Worm (Caenorhabditis elegans): ENCODE data around the gene T18D3.5.

ce11 chrX:12430309-12430708, 33.3 kb upstream of the T18D3.5 start, which contains the start of gene med-1:
- TF ChIP-seq lin-39 (tag; optimal IDR thresholded peaks at IDR 0.05), result no peak
- TF ChIP-seq ama-1 (optimal IDR thresholded peaks at IDR 0.05), result no peak
- no peak for TF ChIP-seq mdl-1 (tag; optimal IDR thresholded peaks at IDR 0.05)
- TF ChIP-seq gei-8 (GFP tag; optimal IDR thresholded peaks at IDR 0.05), result no peak
- TF ChIP-seq fos-1 (tag; optimal IDR thresholded peaks at IDR 0.05), result no peak
- TF ChIP-seq pqm-1 (tag; optimal IDR thresholded peaks at IDR 0.05), result no peak
- no peak for TF ChIP-seq ZK546.5 (tag; optimal IDR thresholded peaks at IDR 0.05)
- TF ChIP-seq nhr-6 (tag; optimal IDR thresholded peaks at IDR 0.05), result no peak
- no peak for TF ChIP-seq pha-4 (GFP tag; IDR thresholded peaks at IDR 0.05)
- TF ChIP-seq pha-4 (tag; optimal IDR thresholded peaks at IDR 0.05), result no peak
- TF ChIP-seq zag-1 (tag; optimal IDR thresholded peaks at IDR 0.05), result no peak
- no peak for TF ChIP-seq zip-2 (tag; optimal IDR thresholded peaks at IDR 0.05)
